Worm (Caenorhabditis elegans) whole organism, young adult: Measurements from ENCODE around the gene C40A11.2.

Source experiments
- B0035.1 ChIP-seq: sonication (generic microtip); optimal IDR thresholded peaks from 2 replicates; lab custom pipeline; 2016; ENCODE audit warnings: missing genetic modification characterization, mild to moderate bottlenecking, missing compliant biosample characterization, missing genotype, missing genetic modification reagents
- B0336.3 ChIP-seq: fragments of 200-800 bp; sonication (Bioruptor generic); IDR thresholded peaks from 2 replicates; pipeline ENCODE4 v1.3.6; 2022; ENCODE audit warnings: missing genetic modification characterization, missing compliant biosample characterization
- C06A6.2 ChIP-seq: fragments of 200-800 bp; sonication (Bioruptor generic); conservative IDR thresholded peaks from 2 replicates; pipeline ENCODE4 v1.3.6; 2022; ENCODE audit warnings: missing genetic modification characterization, missing compliant biosample characterization
- F23B12.7 ChIP-seq: sonication (generic microtip); optimal IDR thresholded peaks from 2 replicates; lab custom pipeline; 2017; ENCODE audit warnings: missing genetic modification characterization, mild to moderate bottlenecking, missing compliant biosample characterization, antibody characterized with exemption, moderate library complexity; ENCODE audit not compliant: insufficient read depth
- F33H1.4 ChIP-seq: fragments of 200-800 bp; sonication (Bioruptor generic); IDR thresholded peaks from 2 replicates; pipeline ENCODE4 v1.3.6; 2022; ENCODE audit warnings: missing genetic modification reagents, missing genetic modification characterization, missing compliant biosample characterization
- F52B5.7 ChIP-seq: sonication (generic microtip); optimal IDR thresholded peaks from 2 replicates; lab custom pipeline; 2016; ENCODE audit warnings: mild to moderate bottlenecking, missing genetic modification characterization, missing compliant biosample characterization
- K11D2.4 ChIP-seq: fragments of 200-800 bp; sonication (Bioruptor generic); IDR thresholded peaks from 2 replicates; pipeline ENCODE4 v1.3.6; 2022; ENCODE audit warnings: missing genetic modification reagents, missing genetic modification characterization, missing compliant biosample characterization
- Y67H2A.10 ChIP-seq: fragments of 200-800 bp; sonication (Bioruptor generic); conservative IDR thresholded peaks from 2 replicates; pipeline ENCODE4 v1.3.6; 2022; ENCODE audit warnings: missing genetic modification reagents, missing genetic modification characterization, missing compliant biosample characterization
- Y95B8A.8 ChIP-seq: fragments of 200-800 bp; sonication (Bioruptor generic); IDR thresholded peaks from 2 replicates; pipeline ENCODE4 v1.3.6; 2022; ENCODE audit warnings: missing genetic modification reagents, missing genetic modification characterization, missing compliant biosample characterization
- ZK185.1 ChIP-seq: sonication (generic microtip); optimal IDR thresholded peaks from 2 replicates; lab custom pipeline; 2016; ENCODE audit warnings: mild to moderate bottlenecking, missing genetic modification characterization, missing compliant biosample characterization; ENCODE audit not compliant: poor library complexity, severe bottlenecking
- aptf-3 ChIP-seq: fragments of 200-800 bp; sonication (Bioruptor generic); IDR thresholded peaks from 2 replicates; pipeline ENCODE4 v1.3.6; 2022; ENCODE audit warnings: missing genetic modification characterization, missing compliant biosample characterization
- bed-1 ChIP-seq: fragments of 200-800 bp; sonication (Bioruptor generic); IDR thresholded peaks from 2 replicates; pipeline ENCODE4 v1.3.6; 2022; ENCODE audit warnings: missing genetic modification reagents, missing genetic modification characterization, missing compliant biosample characterization
- cebp-1 ChIP-seq, 2 experiments: fragments of 200-800 bp in 1 of 2; sonication (Bioruptor generic) in 1 of 2; sonication (generic microtip) in 1 of 2; IDR thresholded peaks in 1 of 2; optimal IDR thresholded peaks in 1 of 2; 2 replicates each; pipeline versions ENCODE4 v1.3.6 to Lab custom; 2017 to 2022; ENCODE audit warnings: missing compliant biosample characterization in 2 of 2, missing genetic modification characterization in 2 of 2, mild to moderate bottlenecking in 1 of 2, missing genetic modification reagents in 1 of 2, moderate library complexity in 1 of 2
- efl-1 ChIP-seq: fragments of 150-350 bp; optimal IDR thresholded peaks from 2 replicates; lab custom pipeline; 2014; ENCODE audit warnings: missing biosample characterization, missing genetic modification reagents, missing genetic modification characterization
- egrh-3 ChIP-seq: fragments of 200-800 bp; sonication (Bioruptor generic); IDR thresholded peaks from 2 replicates; pipeline ENCODE4 v1.3.6; 2022; ENCODE audit warnings: missing genetic modification reagents, missing genetic modification characterization, missing compliant biosample characterization
- hmg-1.2 ChIP-seq: fragments of 200-800 bp; sonication (Bioruptor generic); IDR thresholded peaks from 2 replicates; pipeline ENCODE4 v1.3.6; 2022; ENCODE audit warnings: missing genetic modification reagents, missing genetic modification characterization, missing compliant biosample characterization
- hmg-20 ChIP-seq: fragments of 200-800 bp; sonication (Bioruptor generic); IDR thresholded peaks from 2 replicates; pipeline ENCODE4 v1.3.6; 2022; ENCODE audit warnings: missing genetic modification reagents, missing genetic modification characterization, missing compliant biosample characterization
- hrde-1 ChIP-seq: sonication (generic microtip); optimal IDR thresholded peaks from 2 replicates; lab custom pipeline; 2016; ENCODE audit warnings: missing genetic modification characterization, mild to moderate bottlenecking, missing compliant biosample characterization, moderate library complexity, missing genotype, missing genetic modification reagents, borderline replicate concordance
- lin-26 ChIP-seq: fragments of 200-800 bp; sonication (Bioruptor generic); IDR thresholded peaks from 2 replicates; pipeline ENCODE4 v1.3.6; 2022; ENCODE audit warnings: missing genetic modification reagents, missing genetic modification characterization, missing compliant biosample characterization
- lsl-1 ChIP-seq: fragments of 200-800 bp; sonication (Bioruptor generic); optimal IDR thresholded peaks from 2 replicates; lab custom pipeline; 2018; ENCODE audit warnings: mild to moderate bottlenecking, missing genetic modification characterization, moderate library complexity, missing compliant biosample characterization
- mcd-1 ChIP-seq: fragments of 200-800 bp; sonication (Bioruptor generic); IDR thresholded peaks from 2 replicates; pipeline ENCODE4 v1.3.6; 2022; ENCODE audit warnings: missing genetic modification reagents, missing genetic modification characterization, missing compliant biosample characterization
- nhr-179 ChIP-seq: sonication (generic microtip); optimal IDR thresholded peaks from 2 replicates; lab custom pipeline; 2016; ENCODE audit warnings: mild to moderate bottlenecking, missing genetic modification characterization, missing compliant biosample characterization
- nhr-80 ChIP-seq: sonication (generic microtip); optimal IDR thresholded peaks from 2 replicates; lab custom pipeline; 2016; ENCODE audit warnings: missing genetic modification characterization, missing compliant biosample characterization
- nhr-90 ChIP-seq: sonication (generic microtip); optimal IDR thresholded peaks from 2 replicates; lab custom pipeline; 2016; ENCODE audit warnings: missing genotype, mild to moderate bottlenecking, missing genetic modification characterization, missing compliant biosample characterization
- rec-8 ChIP-seq, 2 experiments: sonication (generic microtip); optimal IDR thresholded peaks; 2 replicates each; lab custom pipeline; 2016; ENCODE audit warnings: mild to moderate bottlenecking in 2 of 2, missing genetic modification characterization in 2 of 2, missing genetic modification reagents in 2 of 2, missing genotype in 2 of 2, missing biosample characterization in 1 of 2, missing compliant biosample characterization in 1 of 2, moderate library complexity in 1 of 2
- repo-1 ChIP-seq: sonication (generic microtip); optimal IDR thresholded peaks from 2 replicates; lab custom pipeline; 2017; ENCODE audit warnings: mild to moderate bottlenecking, missing genetic modification characterization, missing compliant biosample characterization
- sea-2 ChIP-seq: fragments of 200-800 bp; sonication (Bioruptor generic); IDR thresholded peaks from 2 replicates; pipeline ENCODE4 v1.3.6; 2022; ENCODE audit warnings: missing genetic modification characterization, missing compliant biosample characterization
- snpc-3.4 ChIP-seq: sonication (generic microtip); optimal IDR thresholded peaks from 2 replicates; lab custom pipeline; 2017; ENCODE audit warnings: missing genetic modification characterization, mild to moderate bottlenecking, missing compliant biosample characterization, antibody characterized with exemption, moderate library complexity, missing genotype, missing genetic modification reagents
- somi-1 ChIP-seq: fragments of 200-800 bp; sonication (Bioruptor generic); optimal IDR thresholded peaks from 2 replicates; lab custom pipeline; 2018; ENCODE audit warnings: mild to moderate bottlenecking, missing genetic modification characterization, missing compliant biosample characterization
- sptf-2 ChIP-seq: fragments of 200-800 bp; sonication (Bioruptor generic); optimal IDR thresholded peaks from 2 replicates; lab custom pipeline; 2018; ENCODE audit warnings: mild to moderate bottlenecking, missing genetic modification characterization, missing compliant biosample characterization
- tbp1 ChIP-seq: fragments of 200-800 bp; sonication (Bioruptor generic); optimal IDR thresholded peaks from 2 replicates; lab custom pipeline; 2018; ENCODE audit warnings: mild to moderate bottlenecking, missing genetic modification characterization, missing compliant biosample characterization
- unc-62 ChIP-seq: fragments of 150-350 bp; optimal IDR thresholded peaks from 2 replicates; lab custom pipeline; 2014; ENCODE audit warnings: missing biosample characterization, missing genetic modification reagents, missing genetic modification characterization
- zfh-2 ChIP-seq: fragments of 200-800 bp; sonication (Bioruptor generic); conservative IDR thresholded peaks from 2 replicates; pipeline ENCODE4 v1.3.6; 2022; ENCODE audit warnings: missing genetic modification reagents, missing genetic modification characterization, missing compliant biosample characterization
- ztf-28 ChIP-seq: fragments of 200-800 bp; sonication (Bioruptor generic); IDR thresholded peaks from 2 replicates; pipeline ENCODE4 v1.3.6; 2022; ENCODE audit warnings: missing genetic modification reagents, missing genetic modification characterization, missing compliant biosample characterization

C40A11.2 gene

ce11 chrII:2186329-2186728 lies 39.6 kb downstream of the C40A11.2 start, which contains the start of gene gba-2:
gba-2 (minus strand) TSS chrII:2186434.
- TF ChIP-seq unc-62 (GFP tag; lab: Kevin White, UChicago) (no peak), nhr-80 (tag; lab: Kevin White, UChicago) (peak; percentile 50)
- TF ChIP-seq, all 124 proteins: peak for 1

DNA sequence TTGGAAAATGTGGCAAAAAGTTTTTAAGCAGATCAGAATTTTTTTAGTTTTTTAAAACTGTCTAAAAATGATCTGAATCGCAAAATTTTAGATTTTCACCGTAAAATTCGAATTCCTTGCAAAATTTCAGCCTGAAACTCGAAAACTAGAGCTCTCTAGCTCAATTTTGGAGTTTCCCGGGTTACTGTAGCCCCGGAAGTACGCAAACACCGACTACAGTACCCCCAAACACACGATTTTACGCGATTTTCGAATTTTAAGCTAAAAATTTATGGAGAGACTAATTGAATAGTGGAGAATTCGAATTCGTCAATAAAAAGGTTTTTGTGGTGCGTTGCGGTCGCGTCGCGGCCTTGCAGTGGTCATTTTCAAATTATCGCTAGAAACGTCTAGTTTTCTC lies 40.0 kb downstream of the C40A11.2 start:
- TF ChIP-seq efl-1 (GFP tag; lab: Kevin White, UChicago) (no peak), hmg-1.2 (no peak), ztf-28 (GFP tag; lab: Robert Waterston, UW) (no peak), lin-26 (GFP tag; lab: Robert Waterston, UW) (no peak), snpc-3.4 (tag; lab: Kevin White, UChicago) (no peak), B0035.1 (no peak), nhr-179 (no peak), rec-8 (tag; optimal IDR thresholded peaks at IDR 0.05; lab: Kevin White, UChicago) (no peak), zfh-2 (GFP tag; lab: Robert Waterston, UW) (no peak), hmg-20 (GFP tag; lab: Robert Waterston, UW) (no peak), Y67H2A.10 (GFP tag; lab: Robert Waterston, UW) (no peak), K11D2.4 (GFP tag; lab: Robert Waterston, UW) (no peak), Y95B8A.8 (GFP tag; lab: Robert Waterston, UW) (no peak), ZK185.1 (tag; lab: Kevin White, UChicago) (no peak), nhr-80 (tag; lab: Kevin White, UChicago) (no peak), cebp-1 (GFP tag; IDR thresholded peaks at IDR 0.05; lab: Robert Waterston, UW) (no peak), cebp-1 (tag; optimal IDR thresholded peaks at IDR 0.05; lab: Kevin White, UChicago) (no peak)

- TF ChIP-seq nhr-90 (tag; lab: Kevin White, UChicago) = no peak
- TF ChIP-seq B0336.3 = no peak
- TF ChIP-seq sea-2 (GFP tag; lab: Robert Waterston, UW) = no peak
- no peak for TF ChIP-seq mcd-1 (GFP tag; lab: Robert Waterston, UW)
- TF ChIP-seq egrh-3 (GFP tag; lab: Robert Waterston, UW) = no peak
- TF ChIP-seq lsl-1 (GFP tag; lab: Kevin White, UChicago) = no peak
- no peak for TF ChIP-seq nhr-80 (tag; lab: Kevin White, UChicago)
- no peak for TF ChIP-seq somi-1 (GFP tag; lab: Kevin White, UChicago)
- no peak for TF ChIP-seq F52B5.7 (tag; lab: Kevin White, UChicago)
- TF ChIP-seq bed-1 = no peak
- TF ChIP-seq tbp1 (GFP tag; lab: Kevin White, UChicago) = no peak
- TF ChIP-seq F33H1.4 = no peak
- TF ChIP-seq hrde-1 (tag; lab: Kevin White, UChicago) = no peak
- TF ChIP-seq C06A6.2 (GFP tag; lab: Robert Waterston, UW) = no peak
- TF ChIP-seq F23B12.7 = no peak
- no peak for TF ChIP-seq aptf-3 (GFP tag; lab: Robert Waterston, UW)
- TF ChIP-seq sptf-2 = no peak
- TF ChIP-seq repo-1 (tag; lab: Kevin White, UChicago) = no peak
- TF ChIP-seq, all 124 proteins: peak for 0
Observed at ce11 chrII:2189357-2189756, 42.6 kb downstream of the C40A11.2 start, which contains the start of gene mtq-2. mtq-2 (minus strand) TSS chrII:2189457.
